Fruit fly (Drosophila melanogaster): ENCODE data around the gene dnc.

dm6 chrX:3135102-3135393, 41.2 kb upstream of the dnc start:
- TF ChIP-seq CG1620 (GFP tag; optimal IDR thresholded peaks at IDR 0.05): no peak
- TF ChIP-seq toe (GFP tag; optimal IDR thresholded peaks at IDR 0.05): no peak
- no peak for TF ChIP-seq kay (GFP tag; ENCODE audit: borderline replicate concordance)
- no peak for TF ChIP-seq CG7101 (tag; optimal IDR thresholded peaks at IDR 0.05)
- TF ChIP-seq CG14711 (tag; optimal IDR thresholded peaks at IDR 0.05): no peak
- TF ChIP-seq tj (GFP tag; optimal IDR thresholded peaks at IDR 0.05): no peak
- no peak for TF ChIP-seq ovo (GFP tag; optimal IDR thresholded peaks at IDR 0.05)
- no peak for TF ChIP-seq Mnt (GFP tag; optimal IDR thresholded peaks at IDR 0.05)
- no peak for TF ChIP-seq Clk (GFP tag; optimal IDR thresholded peaks at IDR 0.05)
- no peak for TF ChIP-seq CG11617 (GFP tag; optimal IDR thresholded peaks at IDR 0.05)
- no peak for TF ChIP-seq pad (GFP tag; optimal IDR thresholded peaks at IDR 0.05)

Measured in whole organism, adult.